Worm (Caenorhabditis elegans) whole organism, late embryonic: Measurements from ENCODE around the gene nmur-1.

Source experiments
- C08G9.2 ChIP-seq: sonication (generic microtip); optimal IDR thresholded peaks from 2 replicates; lab custom pipeline; 2016; ENCODE audit warnings: mild to moderate bottlenecking, missing genetic modification characterization, moderate library complexity, missing compliant biosample characterization
- ama-1 ChIP-seq: fragments of 150-350 bp; optimal IDR thresholded peaks from 2 replicates; lab custom pipeline; 2014
- ceh-14 ChIP-seq: sonication (generic microtip); optimal IDR thresholded peaks from 2 replicates; lab custom pipeline; 2016; ENCODE audit warnings: missing genotype, missing genetic modification characterization, missing compliant biosample characterization
- dve-1 ChIP-seq: sonication (generic microtip); optimal IDR thresholded peaks from 2 replicates; lab custom pipeline; 2017; ENCODE audit warnings: antibody characterized with exemption, mild to moderate bottlenecking, missing genetic modification characterization, missing compliant biosample characterization
- hlh-15 ChIP-seq: sonication (generic microtip); optimal IDR thresholded peaks from 2 replicates; lab custom pipeline; 2016; ENCODE audit warnings: missing genetic modification characterization, missing compliant biosample characterization
- hlh-30 ChIP-seq: sonication (generic microtip); optimal IDR thresholded peaks from 2 replicates; lab custom pipeline; 2017; ENCODE audit warnings: antibody characterized with exemption, missing genetic modification characterization, missing compliant biosample characterization; ENCODE audit not compliant: insufficient read depth
- lin-11 ChIP-seq: fragments of 200-800 bp; sonication (Bioruptor generic); optimal IDR thresholded peaks from 2 replicates; lab custom pipeline; 2018; ENCODE audit warnings: mild to moderate bottlenecking, missing genetic modification characterization, missing compliant biosample characterization
- nfya-1 ChIP-seq: sonication (generic microtip); optimal IDR thresholded peaks from 2 replicates; lab custom pipeline; 2017; ENCODE audit warnings: missing genetic modification characterization, mild to moderate bottlenecking, missing compliant biosample characterization, antibody characterized with exemption, moderate library complexity
- odd-2 ChIP-seq: sonication (generic microtip); optimal IDR thresholded peaks from 2 replicates; lab custom pipeline; 2017; ENCODE audit warnings: antibody characterized with exemption, mild to moderate bottlenecking, missing genetic modification characterization, missing compliant biosample characterization
- pqm-1 ChIP-seq: sonication (generic microtip); optimal IDR thresholded peaks from 2 replicates; lab custom pipeline; 2016; ENCODE audit warnings: missing genetic modification characterization, missing compliant biosample characterization
- rnt-1 ChIP-seq: sonication (generic microtip); optimal IDR thresholded peaks from 2 replicates; lab custom pipeline; 2016; ENCODE audit warnings: missing genetic modification characterization, missing compliant biosample characterization
- tbx-2 ChIP-seq: sonication (generic microtip); optimal IDR thresholded peaks from 2 replicates; lab custom pipeline; 2016; ENCODE audit warnings: missing genetic modification characterization, missing compliant biosample characterization
- unc-3 ChIP-seq, 2 experiments: fragments of 200-800 bp in 1 of 2; sonication (Bioruptor generic) in 1 of 2; sonication (generic microtip) in 1 of 2; conservative IDR thresholded peaks in 1 of 2; optimal IDR thresholded peaks in 1 of 2; 2 replicates each; pipeline versions ENCODE4 v1.3.6 to Lab custom; 2016 to 2022; ENCODE audit warnings: missing compliant biosample characterization in 2 of 2, missing genetic modification characterization in 2 of 2, missing genetic modification reagents in 1 of 2

DNA sequence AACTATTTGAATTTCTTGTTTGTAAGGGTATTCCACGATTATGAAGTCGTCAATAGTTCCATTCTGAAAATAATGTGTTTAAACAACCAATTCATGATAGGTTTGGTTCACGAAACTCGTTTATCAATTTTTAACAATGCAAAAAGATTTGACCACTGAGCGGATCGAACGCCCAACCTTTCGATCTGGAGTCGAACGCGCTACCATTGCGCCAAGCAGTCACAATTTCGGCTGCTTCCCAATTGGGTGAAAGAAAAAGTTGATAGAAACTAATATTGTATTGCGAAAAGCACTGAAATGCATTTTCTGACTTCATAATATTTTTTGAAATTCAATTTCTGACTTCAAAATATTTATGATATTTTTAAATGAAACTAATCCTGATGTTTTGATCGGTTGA lies 35.8 kb upstream of the nmur-1 start:
- TF ChIP-seq odd-2 (tag; lab: Kevin White, UChicago) (no peak), hlh-15 (tag; lab: Kevin White, UChicago) (no peak), rnt-1 (no peak), ama-1 (lab: Kevin White, UChicago) (no peak), ceh-14 (tag; lab: Kevin White, UChicago) (no peak), lin-11 (tag; lab: Kevin White, UChicago) (no peak), C08G9.2 (tag; lab: Kevin White, UChicago) (no peak), hlh-30 (tag; lab: Kevin White, UChicago) (no peak), unc-3 (GFP tag; conservative IDR thresholded peaks at IDR 0.05; lab: Robert Waterston, UW) (no peak), unc-3 (tag; optimal IDR thresholded peaks at IDR 0.05; lab: Kevin White, UChicago) (no peak), pqm-1 (tag; lab: Kevin White, UChicago) (no peak), nfya-1 (tag; lab: Kevin White, UChicago) (no peak), tbx-2 (tag; lab: Kevin White, UChicago) (no peak), dve-1 (tag; lab: Kevin White, UChicago) (no peak)
